Worm (Caenorhabditis elegans) whole organism, early embryonic: ENCODE data around the gene acaa-2.

Experiments used
- B0310.2 ChIP-seq: sonication (generic microtip); optimal IDR thresholded peaks from 2 replicates; lab custom pipeline; 2016; ENCODE audit warnings: mild to moderate bottlenecking, missing genetic modification characterization, missing compliant biosample characterization
- F13C5.2 ChIP-seq: sonication (generic microtip); optimal IDR thresholded peaks from 2 replicates; lab custom pipeline; 2017; ENCODE audit warnings: mild to moderate bottlenecking, missing genetic modification characterization, inconsistent platforms, missing compliant biosample characterization
- aly-1 ChIP-seq: sonication (generic microtip); optimal IDR thresholded peaks from 2 replicates; lab custom pipeline; 2016; ENCODE audit warnings: missing genetic modification characterization, missing compliant biosample characterization
- ama-1 ChIP-seq: fragments of 150-350 bp; optimal IDR thresholded peaks from 2 replicates; lab custom pipeline; 2014
- ceh-13 ChIP-seq: fragments of 200-800 bp; sonication (Bioruptor generic); optimal IDR thresholded peaks from 2 replicates; lab custom pipeline; 2018; ENCODE audit warnings: mild to moderate bottlenecking, missing genetic modification characterization, missing compliant biosample characterization
- ceh-36 ChIP-seq: sonication (generic microtip); optimal IDR thresholded peaks from 2 replicates; lab custom pipeline; 2016; ENCODE audit warnings: missing genetic modification characterization, inconsistent platforms, missing compliant biosample characterization
- ets-7 ChIP-seq: sonication (generic microtip); optimal IDR thresholded peaks from 2 replicates; lab custom pipeline; 2016; ENCODE audit warnings: missing genotype, missing genetic modification characterization, missing compliant biosample characterization
- flt-1 ChIP-seq: fragments of 200-800 bp; sonication (Bioruptor generic); IDR thresholded peaks from 2 replicates; pipeline ENCODE4 v1.3.6; 2022; ENCODE audit warnings: missing genetic modification characterization, missing compliant biosample characterization
- hmbx-1 ChIP-seq: sonication (generic microtip); optimal IDR thresholded peaks from 2 replicates; lab custom pipeline; 2016; ENCODE audit warnings: mild to moderate bottlenecking, missing genetic modification characterization, missing compliant biosample characterization
- hmg-4 ChIP-seq: fragments of 200-800 bp; sonication (Bioruptor generic); optimal IDR thresholded peaks from 2 replicates; lab custom pipeline; 2018; ENCODE audit warnings: mild to moderate bottlenecking, missing genetic modification characterization, missing compliant biosample characterization
- hnd-1 ChIP-seq: sonication (generic microtip); optimal IDR thresholded peaks from 2 replicates; lab custom pipeline; 2016; ENCODE audit warnings: missing genetic modification characterization, missing compliant biosample characterization
- pes-1 ChIP-seq: fragments of 200-800 bp; sonication (Bioruptor generic); IDR thresholded peaks from 2 replicates; pipeline ENCODE4 v1.3.6; 2022; ENCODE audit warnings: missing genetic modification reagents, missing genetic modification characterization, missing compliant biosample characterization
- scrt-1 ChIP-seq: fragments of 200-800 bp; sonication (Bioruptor generic); IDR thresholded peaks from 2 replicates; pipeline ENCODE4 v1.3.6; 2022; ENCODE audit warnings: missing genetic modification characterization, missing compliant biosample characterization
- sea-1 ChIP-seq: fragments of 200-800 bp; sonication (Bioruptor generic); conservative IDR thresholded peaks from 2 replicates; pipeline ENCODE4 v1.3.6; 2022; ENCODE audit warnings: missing genetic modification characterization, missing compliant biosample characterization
- tbx-11 ChIP-seq: fragments of 200-800 bp; sonication (Bioruptor generic); IDR thresholded peaks from 2 replicates; pipeline ENCODE4 v1.3.6; 2022; ENCODE audit warnings: missing genetic modification characterization, missing compliant biosample characterization
- tbx-37 ChIP-seq: fragments of 200-800 bp; sonication (Bioruptor generic); conservative IDR thresholded peaks from 2 replicates; pipeline ENCODE4 v1.3.6; 2022; ENCODE audit warnings: missing genetic modification reagents, missing genetic modification characterization, missing compliant biosample characterization
- tra-4 ChIP-seq: sonication (generic microtip); optimal IDR thresholded peaks from 2 replicates; lab custom pipeline; 2017; ENCODE audit warnings: missing genetic modification characterization, missing compliant biosample characterization

Gene acaa-2

ce11 chrIII:13343117-13343516, 1.6 kb upstream of the acaa-2 start, which contains the start of gene ife-1:
TSS of gene ife-1 (plus strand) at chrIII:13343417.
- TF ChIP-seq F13C5.2 (tag; lab: Kevin White, UChicago) (no peak), ceh-13 (no peak), ceh-36 (tag; lab: Kevin White, UChicago) (no peak), hnd-1 (tag; lab: Kevin White, UChicago) (no peak), tra-4 (tag; lab: Kevin White, UChicago) (no peak), pes-1 (no peak), flt-1 (GFP tag; lab: Robert Waterston, UW) (no peak), sea-1 (GFP tag; lab: Robert Waterston, UW) (no peak), B0310.2 (tag; lab: Kevin White, UChicago) (no peak), tbx-11 (no peak), hmg-4 (GFP tag; lab: Kevin White, UChicago) (no peak), tbx-37 (GFP tag; lab: Robert Waterston, UW) (no peak)

ce11 chrIII:13343562-13344139, 1.1 kb upstream of the acaa-2 start:
- no peak for TF ChIP-seq ets-7 (tag; lab: Kevin White, UChicago)
- TF ChIP-seq tra-4 (tag; lab: Kevin White, UChicago) = no peak
- TF ChIP-seq B0310.2 (tag; lab: Kevin White, UChicago) = no peak
- TF ChIP-seq tbx-11 = no peak
- no peak for TF ChIP-seq hmg-4 (GFP tag; lab: Kevin White, UChicago)
- no peak for TF ChIP-seq flt-1 (GFP tag; lab: Robert Waterston, UW)
- TF ChIP-seq ceh-13 = no peak
- TF ChIP-seq scrt-1 (GFP tag; lab: Robert Waterston, UW) = no peak
- no peak for TF ChIP-seq F13C5.2 (tag; lab: Kevin White, UChicago)
- no peak for TF ChIP-seq hmbx-1 (tag; lab: Kevin White, UChicago)
- TF ChIP-seq hnd-1 (tag; lab: Kevin White, UChicago) = no peak
- no peak for TF ChIP-seq ceh-36 (tag; lab: Kevin White, UChicago)
- no peak for TF ChIP-seq ama-1 (lab: Kevin White, UChicago)
- TF ChIP-seq aly-1 (tag; lab: Kevin White, UChicago) = no peak
- TF ChIP-seq sea-1 (GFP tag; lab: Robert Waterston, UW) = no peak
- no peak for TF ChIP-seq pes-1
- TF ChIP-seq tbx-37 (GFP tag; lab: Robert Waterston, UW) = no peak

- TF ChIP-seq scrt-1 (GFP tag; lab: Robert Waterston, UW) (no peak), F13C5.2 (tag; lab: Kevin White, UChicago) (no peak), pes-1 (no peak), aly-1 (tag; lab: Kevin White, UChicago) (no peak), ceh-13 (no peak), tbx-37 (GFP tag; lab: Robert Waterston, UW) (no peak), ceh-36 (tag; lab: Kevin White, UChicago) (no peak), flt-1 (GFP tag; lab: Robert Waterston, UW) (no peak), tra-4 (tag; lab: Kevin White, UChicago) (no peak), hmbx-1 (tag; lab: Kevin White, UChicago) (no peak)
These were observed 2.0 kb downstream of the acaa-2 start, which contains the start of gene mtm-6 for ce11 chrIII:13346785-13347184. TSS of gene mtm-6 (plus strand) at chrIII:13347085.

- no peak for TF ChIP-seq ceh-36 (tag; lab: Kevin White, UChicago)
- TF ChIP-seq sea-1 (GFP tag; lab: Robert Waterston, UW) = no peak
- no peak for TF ChIP-seq hnd-1 (tag; lab: Kevin White, UChicago)
- TF ChIP-seq flt-1 (GFP tag; lab: Robert Waterston, UW) = no peak
- TF ChIP-seq hmbx-1 (tag; lab: Kevin White, UChicago) = no peak
- no peak for TF ChIP-seq ets-7 (tag; lab: Kevin White, UChicago)
- no peak for TF ChIP-seq ceh-13
- TF ChIP-seq tbx-11 = no peak
- no peak for TF ChIP-seq scrt-1 (GFP tag; lab: Robert Waterston, UW)
- TF ChIP-seq B0310.2 (tag; lab: Kevin White, UChicago) = no peak
- TF ChIP-seq tra-4 (tag; lab: Kevin White, UChicago) = no peak
- no peak for TF ChIP-seq pes-1
- no peak for TF ChIP-seq tbx-37 (GFP tag; lab: Robert Waterston, UW)
These were observed 3.1 kb downstream of the acaa-2 start for ce11 chrIII:13347782-13348327.

ce11 chrIII:13348891-13349290, 4.2 kb downstream of the acaa-2 start:
- TF ChIP-seq tbx-37 (GFP tag; lab: Robert Waterston, UW) (no peak), tbx-11 (no peak), ceh-36 (tag; lab: Kevin White, UChicago) (no peak), ets-7 (tag; lab: Kevin White, UChicago) (no peak), pes-1 (no peak), hmbx-1 (tag; lab: Kevin White, UChicago) (no peak), aly-1 (tag; lab: Kevin White, UChicago) (no peak)

ce11 chrIII:13350964-13351363, 6.2 kb downstream of the acaa-2 start:
- no peak for TF ChIP-seq F13C5.2 (tag; lab: Kevin White, UChicago)
- TF ChIP-seq scrt-1 (GFP tag; lab: Robert Waterston, UW) = no peak
- TF ChIP-seq tbx-37 (GFP tag; lab: Robert Waterston, UW) = no peak
- no peak for TF ChIP-seq hmg-4 (GFP tag; lab: Kevin White, UChicago)
- no peak for TF ChIP-seq sea-1 (GFP tag; lab: Robert Waterston, UW)
- TF ChIP-seq ceh-13 = no peak
- TF ChIP-seq tra-4 (tag; lab: Kevin White, UChicago) = no peak
- no peak for TF ChIP-seq pes-1
- TF ChIP-seq ama-1 (lab: Kevin White, UChicago) = no peak
- TF ChIP-seq hmbx-1 (tag; lab: Kevin White, UChicago) = no peak
- TF ChIP-seq flt-1 (GFP tag; lab: Robert Waterston, UW) = no peak
- TF ChIP-seq aly-1 (tag; lab: Kevin White, UChicago) = no peak
- TF ChIP-seq hnd-1 (tag; lab: Kevin White, UChicago) = no peak
- TF ChIP-seq B0310.2 (tag; lab: Kevin White, UChicago) = no peak

ce11 chrIII:13359256-13359655, 14.5 kb downstream of the acaa-2 start, which contains the start of gene F53A2.9:
TSS of gene F53A2.9 (minus strand) at chrIII:13359356.
- TF ChIP-seq ceh-13 (no peak), hnd-1 (tag; lab: Kevin White, UChicago) (no peak), aly-1 (tag; lab: Kevin White, UChicago) (no peak), flt-1 (GFP tag; lab: Robert Waterston, UW) (no peak), ets-7 (tag; lab: Kevin White, UChicago) (no peak), tbx-37 (GFP tag; lab: Robert Waterston, UW) (no peak), hmbx-1 (tag; lab: Kevin White, UChicago) (no peak), scrt-1 (GFP tag; lab: Robert Waterston, UW) (no peak)
